Worm (Caenorhabditis elegans): ENCODE data around the gene ctsa-2.

The ctsa-2 gene

DNA sequence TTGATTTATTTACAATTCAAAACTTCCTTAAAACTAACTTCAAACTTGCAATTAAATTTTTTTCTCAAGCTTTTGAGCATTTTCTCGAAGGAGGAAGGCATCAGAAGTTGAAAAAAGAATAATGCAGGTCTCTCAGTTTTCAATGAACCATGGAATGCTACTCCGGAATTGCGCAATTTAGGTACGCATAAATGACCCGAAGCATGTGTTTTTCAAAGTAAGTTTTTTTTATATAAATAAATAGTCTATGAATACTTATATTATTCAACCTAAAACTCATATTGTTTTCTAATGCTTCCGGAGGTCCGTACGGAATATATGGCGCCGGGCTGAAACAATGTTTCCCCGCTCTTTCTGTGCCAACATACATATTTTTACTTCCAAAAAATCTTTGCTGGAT, 3.3 kb upstream of the ctsa-2 start, which contains the start of gene K10C2.2:
K10C2.2 (minus strand) TSS at position 101 of the 400 bp plus-strand sequence.
- TF ChIP-seq T20F7.1 (GFP tag; optimal IDR thresholded peaks at IDR 0.05) (no peak), lin-38 (GFP tag; IDR thresholded peaks at IDR 0.05) (no peak)

DNA sequence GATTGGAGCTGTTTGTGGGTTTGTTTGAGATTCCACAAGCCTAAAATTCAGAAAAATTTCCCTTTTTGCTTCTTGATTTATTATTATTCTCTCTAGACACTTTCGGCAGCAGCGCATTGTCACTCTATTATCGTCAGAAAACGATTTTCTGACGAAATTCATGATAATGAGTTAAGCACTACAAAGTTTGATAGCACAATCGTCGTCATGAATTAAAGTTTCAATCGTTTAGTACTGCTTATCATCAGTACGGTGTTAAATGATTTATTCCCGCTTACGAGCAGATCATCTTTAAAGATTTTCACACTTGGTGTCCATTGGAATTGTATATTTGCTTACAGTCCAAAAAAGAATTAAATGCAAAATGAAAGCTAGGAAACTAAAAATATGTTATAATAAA, 858 bp downstream of the ctsa-2 start:
- no peak for TF ChIP-seq madf-9 (GFP tag; conservative IDR thresholded peaks at IDR 0.05)
- TF ChIP-seq R02D3.7 (tag; optimal IDR thresholded peaks at IDR 0.05), result no peak
- no peak for TF ChIP-seq daf-16 (GFP tag; optimal IDR thresholded peaks at IDR 0.05)
- peak; percentile 39 for TF ChIP-seq daf-16 (tag; optimal IDR thresholded peaks at IDR 0.05)
- TF ChIP-seq pqm-1 (tag; optimal IDR thresholded peaks at IDR 0.05), result peak; percentile 79
- peak; percentile 22 for TF ChIP-seq dve-1 (tag; optimal IDR thresholded peaks at IDR 0.05; ENCODE audit: insufficient read depth)
- peak; percentile 44; the same call in 1 of the 2 replicates for TF ChIP-seq dmd-6 (GFP tag; IDR thresholded peaks at IDR 0.05)
- TF ChIP-seq rbr-2 (tag; optimal IDR thresholded peaks at IDR 0.05), result no peak
- TF ChIP-seq hlh-11 (tag; optimal IDR thresholded peaks at IDR 0.05), result peak; percentile 23
- peak; percentile 73 for TF ChIP-seq nhr-28 (tag; optimal IDR thresholded peaks at IDR 0.05)
- no peak for TF ChIP-seq nhr-237 (tag; optimal IDR thresholded peaks at IDR 0.05)

DNA sequence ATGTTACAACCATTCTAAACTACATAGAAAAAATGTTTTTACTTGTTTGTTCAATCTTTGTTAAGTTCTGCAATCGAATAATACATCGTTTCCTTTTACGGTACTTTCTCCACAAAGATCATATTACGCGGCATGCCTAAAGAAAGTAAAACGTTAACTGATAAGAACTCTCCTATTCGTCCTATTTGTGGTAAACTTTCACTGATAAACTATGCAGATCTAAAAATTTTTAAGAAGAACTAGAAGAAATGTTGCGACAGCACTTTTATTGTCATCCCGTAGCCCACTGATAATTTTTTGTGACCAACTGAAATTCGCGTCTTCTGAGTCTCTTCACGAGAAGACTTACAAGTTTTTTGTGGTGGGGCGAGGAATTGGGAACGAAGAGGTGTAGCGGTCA, 3.3 kb downstream of the ctsa-2 start:
- no peak for TF ChIP-seq mxl-2 (GFP tag; conservative IDR thresholded peaks at IDR 0.05)
- no peak for TF ChIP-seq ceh-20 (GFP tag; IDR thresholded peaks at IDR 0.05)
- no peak for TF ChIP-seq duxl-1 (tag; optimal IDR thresholded peaks at IDR 0.05; ENCODE audit: poor library complexity)
- peak; percentile 95 for TF ChIP-seq nhr-28 (tag; optimal IDR thresholded peaks at IDR 0.05)
- TF ChIP-seq daf-19 (GFP tag; conservative IDR thresholded peaks at IDR 0.05), result no peak
- no peak for TF ChIP-seq ceh-32 (tag; optimal IDR thresholded peaks at IDR 0.05; ENCODE audit: poor library complexity)
- no peak for TF ChIP-seq hlh-30 (tag; optimal IDR thresholded peaks at IDR 0.05; ENCODE audit: insufficient read depth)
- peak; percentile 89 for TF ChIP-seq dve-1 (tag; optimal IDR thresholded peaks at IDR 0.05; ENCODE audit: insufficient read depth)
- TF ChIP-seq Y75B8A.6 (GFP tag; IDR thresholded peaks at IDR 0.05), result no peak
- no peak for TF ChIP-seq F49E8.2 (tag; optimal IDR thresholded peaks at IDR 0.05; ENCODE audit: borderline replicate concordance)
- no peak for TF ChIP-seq Y48G9A.11 (GFP tag; IDR thresholded peaks at IDR 0.05)
- TF ChIP-seq pqm-1 (tag; optimal IDR thresholded peaks at IDR 0.05), result peak; percentile 96
- no peak for TF ChIP-seq nhr-11 (tag; optimal IDR thresholded peaks at IDR 0.05)
- no peak for TF ChIP-seq mxl-3 (GFP tag; optimal IDR thresholded peaks at IDR 0.05)
- TF ChIP-seq ztf-7 (tag; optimal IDR thresholded peaks at IDR 0.05), result no peak
- no peak for TF ChIP-seq daf-16 (GFP tag; optimal IDR thresholded peaks at IDR 0.05)
- TF ChIP-seq daf-16 (tag; optimal IDR thresholded peaks at IDR 0.05), result peak; percentile 75
- no peak for TF ChIP-seq nhr-48 (tag; optimal IDR thresholded peaks at IDR 0.05)
- peak; percentile 43 for TF ChIP-seq nhr-102 (tag; optimal IDR thresholded peaks at IDR 0.05)
- TF ChIP-seq mes-2 (tag; optimal IDR thresholded peaks at IDR 0.05; ENCODE audit: poor library complexity, severe bottlenecking), result no peak
- TF ChIP-seq unc-130 (GFP tag; optimal IDR thresholded peaks at IDR 0.05), result no peak
- TF ChIP-seq zfp-3 (GFP tag; conservative IDR thresholded peaks at IDR 0.05), result no peak
- peak in 1 of 2 experiments; percentile 36 for TF ChIP-seq mdl-1 (tag; optimal IDR thresholded peaks at IDR 0.05)
- no peak for TF ChIP-seq tag-97 (GFP tag; IDR thresholded peaks at IDR 0.05)
- TF ChIP-seq egl-43 (GFP tag; IDR thresholded peaks at IDR 0.05), result no peak
- TF ChIP-seq zag-1 (tag; optimal IDR thresholded peaks at IDR 0.05), result no peak
- no peak for TF ChIP-seq F26F4.8 (GFP tag; conservative IDR thresholded peaks at IDR 0.05)
- 0 out of 2 replicates have a peak, but pooled peaks have one; percentile 36 for TF ChIP-seq lin-1 (GFP tag; IDR thresholded peaks at IDR 0.05)
- TF ChIP-seq dmd-6 (GFP tag; IDR thresholded peaks at IDR 0.05), result peak; percentile 80
- no peak for TF ChIP-seq tra-1 (GFP tag; IDR thresholded peaks at IDR 0.05)
- TF ChIP-seq ZK337.2 (GFP tag; IDR thresholded peaks at IDR 0.05), result no peak
- TF ChIP-seq lin-39 (tag; optimal IDR thresholded peaks at IDR 0.05), result no peak
- peak; percentile 71 for TF ChIP-seq hlh-11 (tag; optimal IDR thresholded peaks at IDR 0.05)
- no peak for TF ChIP-seq aly-2 (tag; optimal IDR thresholded peaks at IDR 0.05)
- no peak for TF ChIP-seq ceh-28 (tag; optimal IDR thresholded peaks at IDR 0.05)
- TF ChIP-seq nhr-111 (GFP tag; optimal IDR thresholded peaks at IDR 0.05), result no peak
- peak; percentile 90 for TF ChIP-seq nhr-77 (tag; optimal IDR thresholded peaks at IDR 0.05)
